Fruit fly (Drosophila melanogaster) whole organism, adult: ENCODE measurements around the gene Skp2.

Experiments
- cnc ChIP-seq, 2 experiments: fragments of >200 bp; optimal IDR thresholded peaks; 2 replicates each; lab custom pipeline; 2017
- toe ChIP-seq: fragments of 200-800 bp; sonication (Bioruptor generic); optimal IDR thresholded peaks from 2 replicates; lab custom pipeline; 2016; ENCODE audit warnings: missing biosample characterization, missing genetic modification characterization

- no peak for TF ChIP-seq toe (GFP tag; lab: Kevin White, UChicago)
- no peak for TF ChIP-seq cnc (optimal IDR thresholded peaks at IDR 0.05; lab: Kevin White, UChicago)
Measured at dm6 chr3R:4307664-4308416, 29.6 kb downstream of the Skp2 start, which contains the start of gene MP1.
